Fruit fly (Drosophila melanogaster) whole organism, embryonic: Measurements from ENCODE around the gene elfless.

Source experiments
- Asciz ChIP-seq: fragments of 200-800 bp; sonication (Bioruptor generic); optimal IDR thresholded peaks from 2 replicates; lab custom pipeline; 2017; ENCODE audit warnings: missing biosample characterization, mild to moderate bottlenecking, missing genetic modification characterization, missing genetic modification reagents
- Atf3 ChIP-seq: fragments of 200-800 bp; sonication (Bioruptor generic); optimal IDR thresholded peaks from 3 replicates; lab custom pipeline; 2016; ENCODE audit warnings: missing biosample characterization, missing genetic modification characterization
- CG1024 ChIP-seq: fragments of 200-800 bp; sonication (Bioruptor generic); IDR thresholded peaks from 2 replicates; pipeline ENCODE4 v1.3.6; 2022; ENCODE audit warnings: missing biosample characterization, missing genetic modification characterization
- CG10431 ChIP-seq: fragments of 200-800 bp; sonication (Bioruptor generic); optimal IDR thresholded peaks from 3 replicates; lab custom pipeline; 2018; ENCODE audit warnings: missing biosample characterization, mild to moderate bottlenecking, missing genetic modification characterization
- CG12155 ChIP-seq: fragments of 200-800 bp; sonication (Bioruptor generic); optimal IDR thresholded peaks from 3 replicates; lab custom pipeline; 2016; ENCODE audit warnings: missing biosample characterization, missing genetic modification characterization
- CG12219 ChIP-seq: fragments of 200-800 bp; sonication (Bioruptor generic); optimal IDR thresholded peaks from 3 replicates; lab custom pipeline; 2018; ENCODE audit warnings: missing biosample characterization, mild to moderate bottlenecking, missing genetic modification characterization
- CG15514 ChIP-seq: fragments of 200-800 bp; sonication (Bioruptor generic); optimal IDR thresholded peaks from 3 replicates; lab custom pipeline; 2017; ENCODE audit warnings: missing biosample characterization, missing genetic modification characterization, mild to moderate bottlenecking, moderate library complexity, missing genetic modification reagents
- CG15601 ChIP-seq: fragments of 200-800 bp; sonication (Bioruptor generic); optimal IDR thresholded peaks from 3 replicates; lab custom pipeline; 2019; ENCODE audit warnings: missing biosample characterization, mild to moderate bottlenecking, missing genetic modification characterization, moderate library complexity
- CG1602 ChIP-seq: fragments of 200-800 bp; sonication (Bioruptor generic); optimal IDR thresholded peaks from 3 replicates; lab custom pipeline; 2016; ENCODE audit warnings: missing biosample characterization, missing genetic modification characterization
- CG16813 ChIP-seq: fragments of 200-800 bp; sonication (Bioruptor generic); IDR thresholded peaks from 3 replicates; pipeline ENCODE4 v1.3.6; 2022; ENCODE audit warnings: missing biosample characterization, missing genetic modification characterization; ENCODE audit not compliant: partially characterized antibody
- CG17612 ChIP-seq: fragments of 200-800 bp; sonication (Bioruptor generic); IDR thresholded peaks from 2 replicates; pipeline ENCODE4 v1.3.6; 2022; ENCODE audit warnings: missing biosample characterization, missing genetic modification characterization
- CG17912 ChIP-seq: fragments of 200-800 bp; sonication (Bioruptor generic); optimal IDR thresholded peaks from 2 replicates; lab custom pipeline; 2018; ENCODE audit warnings: missing biosample characterization, mild to moderate bottlenecking, missing genetic modification characterization
- CG18619 ChIP-seq: fragments of 200-800 bp; sonication (Bioruptor generic); optimal IDR thresholded peaks from 3 replicates; lab custom pipeline; 2017; ENCODE audit warnings: missing biosample characterization, mild to moderate bottlenecking, missing genetic modification characterization
- CG34224 ChIP-seq: fragments of 200-800 bp; sonication (Bioruptor generic); IDR thresholded peaks from 3 replicates; pipeline ENCODE4 v1.3.6; 2022; ENCODE audit warnings: missing biosample characterization, missing genetic modification characterization; ENCODE audit not compliant: partially characterized antibody
- CG3726 ChIP-seq: fragments of 200-800 bp; sonication (Bioruptor generic); IDR thresholded peaks from 3 replicates; pipeline ENCODE4, ENCODE4 v1.3.6; 2022; ENCODE audit warnings: missing biosample characterization, missing genetic modification characterization
- CG4360 ChIP-seq: fragments of 200-800 bp; sonication (Bioruptor generic); IDR thresholded peaks from 2 replicates; pipeline ENCODE4 v1.3.6; 2022; ENCODE audit warnings: missing biosample characterization, missing genetic modification characterization
- CG4730 ChIP-seq: fragments of 200-800 bp; sonication (Bioruptor generic); IDR thresholded peaks from 2 replicates; pipeline ENCODE4 v1.3.6; 2022; ENCODE audit warnings: missing biosample characterization, missing genetic modification characterization
- CG6272 ChIP-seq: fragments of 200-800 bp; sonication (Bioruptor generic); IDR thresholded peaks from 2 replicates; pipeline ENCODE4 v1.3.6; 2022; ENCODE audit warnings: missing biosample characterization, missing genetic modification characterization
- CG8924 ChIP-seq: fragments of 200-800 bp; optimal IDR thresholded peaks from 3 replicates; lab custom pipeline; 2019; ENCODE audit warnings: missing biosample characterization, mild to moderate bottlenecking, missing genetic modification characterization, moderate library complexity
- CHES-1-like ChIP-seq: fragments of 200-800 bp; sonication (Bioruptor generic); optimal IDR thresholded peaks from 2 replicates; lab custom pipeline; 2016; ENCODE audit warnings: missing biosample characterization, missing genetic modification characterization
- Dip3 ChIP-seq: fragments of 200-800 bp; sonication (Bioruptor generic); optimal IDR thresholded peaks from 3 replicates; lab custom pipeline; 2016; ENCODE audit warnings: missing biosample characterization, missing genetic modification characterization
- Dll ChIP-seq: fragments of 200-800 bp; sonication (Bioruptor generic); IDR thresholded peaks from 4 replicates; pipeline ENCODE4 v1.3.6; 2022; ENCODE audit warnings: missing biosample characterization, missing genetic modification characterization; ENCODE audit not compliant: partially characterized antibody
- Doc2 ChIP-seq: fragments of 200-800 bp; sonication (Bioruptor generic); IDR thresholded peaks from 2 replicates; pipeline ENCODE4 v1.3.6; 2022; ENCODE audit warnings: missing biosample characterization, missing genetic modification characterization
- E2f1 ChIP-seq: fragments of 200-800 bp; sonication (Bioruptor generic); IDR thresholded peaks from 2 replicates; pipeline ENCODE4 v1.3.6; 2022; ENCODE audit warnings: missing biosample characterization, missing genetic modification characterization
- E2f2 ChIP-seq: fragments of 200-800 bp; sonication (Bioruptor generic); IDR thresholded peaks from 2 replicates; pipeline ENCODE4 v1.3.6; 2022; ENCODE audit warnings: missing biosample characterization, missing genetic modification characterization
- Gug ChIP-seq: fragments of 200-800 bp; sonication (Bioruptor generic); IDR thresholded peaks from 4 replicates; pipeline ENCODE4 v1.3.6; 2022; ENCODE audit warnings: missing biosample characterization, missing genetic modification characterization
- H15 ChIP-seq: fragments of 200-800 bp; sonication (Bioruptor generic); IDR thresholded peaks from 3 replicates; pipeline ENCODE4 v1.3.6; 2022; ENCODE audit warnings: missing biosample characterization, missing genetic modification characterization
- HmgZ ChIP-seq: fragments of 200-800 bp; sonication (Bioruptor generic); optimal IDR thresholded peaks from 2 replicates; lab custom pipeline; 2018; ENCODE audit warnings: missing biosample characterization, mild to moderate bottlenecking, missing genetic modification characterization
- Hmr ChIP-seq: fragments of 200-800 bp; sonication (Bioruptor generic); optimal IDR thresholded peaks from 3 replicates; lab custom pipeline; 2017; ENCODE audit warnings: mild to moderate bottlenecking, missing biosample characterization, missing genetic modification reagents, missing genetic modification characterization
- Hmx ChIP-seq: fragments of 200-800 bp; sonication (Bioruptor generic); optimal IDR thresholded peaks from 2 replicates; lab custom pipeline; 2016; ENCODE audit warnings: missing biosample characterization, missing genetic modification characterization
- Hr3 ChIP-seq: fragments of 200-800 bp; sonication (Bioruptor generic); optimal IDR thresholded peaks from 3 replicates; lab custom pipeline; 2016; ENCODE audit warnings: missing biosample characterization, missing genetic modification characterization
- Lhr ChIP-seq: fragments of 200-800 bp; sonication (Bioruptor generic); optimal IDR thresholded peaks from 3 replicates; lab custom pipeline; 2017; ENCODE audit warnings: mild to moderate bottlenecking, missing biosample characterization, missing genetic modification reagents, missing genetic modification characterization
- PHDP ChIP-seq: fragments of 200-800 bp; sonication (Bioruptor generic); optimal IDR thresholded peaks from 3 replicates; lab custom pipeline; 2018; ENCODE audit warnings: missing biosample characterization, mild to moderate bottlenecking, missing genetic modification characterization, moderate library complexity
- Trl ChIP-seq, 3 experiments: fragments of >200 bp in 2 of 3; fragments of 200-800 bp in 1 of 3; sonication (Bioruptor generic) in 1 of 3; optimal IDR thresholded peaks; 2 replicates in 1 of 3; 3 replicates in 2 of 3; lab custom pipeline; 2016 to 2017; ENCODE audit warnings: missing biosample characterization in 1 of 3, missing genetic modification characterization in 1 of 3
- amos ChIP-seq: fragments of 200-800 bp; sonication (Bioruptor generic); IDR thresholded peaks from 2 replicates; pipeline ENCODE4 v1.3.6; 2022; ENCODE audit warnings: missing biosample characterization, missing genetic modification characterization; ENCODE audit not compliant: partially characterized antibody
- bab2 ChIP-seq: fragments of 200-800 bp; sonication (Bioruptor generic); optimal IDR thresholded peaks from 2 replicates; lab custom pipeline; 2016; ENCODE audit warnings: missing biosample characterization, missing genetic modification characterization
- btn ChIP-seq: fragments of 200-800 bp; sonication (Bioruptor generic); optimal IDR thresholded peaks from 2 replicates; lab custom pipeline; 2016; ENCODE audit warnings: missing biosample characterization, missing genetic modification characterization
- chif ChIP-seq, 2 experiments: fragments of 200-800 bp; sonication (Bioruptor generic); optimal IDR thresholded peaks; 3 replicates each; lab custom pipeline; 2016; ENCODE audit warnings: missing biosample characterization in 2 of 2, missing genetic modification characterization in 2 of 2
- chn ChIP-seq: fragments of 200-800 bp; sonication (Bioruptor generic); optimal IDR thresholded peaks from 2 replicates; lab custom pipeline; 2016; ENCODE audit warnings: missing biosample characterization, missing genetic modification characterization
- dpn ChIP-seq, 2 experiments: fragments of 200-800 bp; sonication (Bioruptor generic); optimal IDR thresholded peaks; 3 replicates each; lab custom pipeline; 2016; ENCODE audit warnings: missing biosample characterization in 2 of 2, missing genetic modification characterization in 2 of 2
- dysf ChIP-seq: fragments of 200-800 bp; sonication (Bioruptor generic); IDR thresholded peaks from 3 replicates; pipeline ENCODE4 v1.3.6; 2022; ENCODE audit warnings: missing biosample characterization, missing genetic modification characterization
- jing ChIP-seq: fragments of 200-800 bp; sonication (Bioruptor generic); optimal IDR thresholded peaks from 2 replicates; lab custom pipeline; 2018; ENCODE audit warnings: missing biosample characterization, mild to moderate bottlenecking, missing genetic modification characterization
- lmd ChIP-seq: fragments of 200-800 bp; sonication (Bioruptor generic); IDR thresholded peaks from 2 replicates; pipeline ENCODE4 v1.3.6; 2022; ENCODE audit warnings: missing biosample characterization, missing genetic modification characterization
- pan ChIP-seq, 4 experiments: fragments of >200 bp in 3 of 4; fragments of 200-800 bp in 1 of 4; sonication (Bioruptor generic) in 1 of 4; optimal IDR thresholded peaks in 3 of 4; IDR thresholded peaks in 1 of 4; 2 replicates each; pipeline versions ENCODE4 v1.3.6 to Lab custom; 2017 to 2022; ENCODE audit warnings: missing biosample characterization in 2 of 4, missing genetic modification characterization in 2 of 4, mixed read lengths in 1 of 4
- phol ChIP-seq: fragments of 200-800 bp; sonication (Bioruptor generic); optimal IDR thresholded peaks from 3 replicates; lab custom pipeline; 2018; ENCODE audit warnings: missing biosample characterization, mild to moderate bottlenecking, missing genetic modification characterization, moderate library complexity
- sna ChIP-seq: fragments of 200-800 bp; sonication (Bioruptor generic); IDR thresholded peaks from 2 replicates; pipeline ENCODE4 v1.3.6; 2022; ENCODE audit warnings: missing biosample characterization, missing genetic modification characterization; ENCODE audit not compliant: partially characterized antibody
- sob ChIP-seq: fragments of 200-800 bp; sonication (Bioruptor generic); IDR thresholded peaks from 2 replicates; pipeline ENCODE4 v1.3.6; 2022; ENCODE audit warnings: missing biosample characterization, missing genetic modification characterization
- tna ChIP-seq: fragments of 200-800 bp; sonication (Bioruptor generic); IDR thresholded peaks from 2 replicates; pipeline ENCODE4 v1.3.6; 2022; ENCODE audit warnings: missing biosample characterization, missing genetic modification characterization; ENCODE audit not compliant: partially characterized antibody

Gene elfless

DNA sequence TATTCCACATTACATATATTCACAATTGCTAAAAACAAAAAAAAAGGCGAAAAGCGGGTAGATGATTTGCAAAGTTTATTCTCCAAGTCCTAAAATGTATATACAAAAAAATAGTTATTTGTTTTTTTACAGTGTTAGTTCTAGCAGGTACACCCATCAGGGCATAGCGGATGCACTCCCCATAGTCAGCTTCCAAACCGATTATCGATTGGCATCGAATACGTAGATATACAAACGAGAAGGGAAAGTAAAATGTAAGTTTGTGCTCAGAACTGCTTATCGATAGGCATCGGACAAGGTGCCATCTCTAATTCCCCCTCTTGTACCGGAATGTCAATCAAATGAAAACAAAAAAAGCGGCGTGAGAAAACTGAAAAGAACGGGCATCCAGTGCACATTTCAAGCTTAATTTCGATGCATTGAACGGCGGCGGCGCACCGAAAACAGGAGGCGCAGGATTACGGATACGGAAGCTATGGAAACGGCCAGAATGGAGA lies 48.2 kb downstream of the elfless start, which contains the start of gene CG5674 (continued):
- TF ChIP-seq CG18619 (GFP tag; lab: Kevin White, UChicago), result peak; percentile 23
- TF ChIP-seq phol (tag; lab: Kevin White, UChicago), result peak; percentile 72
- TF ChIP-seq Atf3, result peak; percentile 35
- no peak for TF ChIP-seq CG8924
- peak; percentile 91 for TF ChIP-seq amos (GFP tag; lab: Robert Waterston, UW)
- TF ChIP-seq lmd (GFP tag; lab: Robert Waterston, UW), result peak; percentile 35; the same call in 1 of the 2 replicates
- peak; percentile 23 for TF ChIP-seq CG17912 (GFP tag; lab: Kevin White, UChicago)
- TF ChIP-seq Lhr (GFP tag; lab: Kevin White, UChicago), result peak; percentile 92
- TF ChIP-seq CG1024 (GFP tag; lab: Robert Waterston, UW), result 0 out of 2 replicates have a peak, but pooled peaks have one; percentile 18
- TF ChIP-seq sna, result peak; percentile 83
- TF ChIP-seq chif (GFP tag; optimal IDR thresholded peaks at IDR 0.05; lab: Kevin White, UChicago), result peak; percentile 47 to 64
- TF ChIP-seq CG15514 (GFP tag; lab: Kevin White, UChicago), result peak; percentile 58
- TF ChIP-seq dysf (GFP tag; lab: Robert Waterston, UW), result peak; percentile 51; the same call in 2 of the 3 replicates
- TF ChIP-seq dpn (GFP tag; optimal IDR thresholded peaks at IDR 0.05; lab: Kevin White, UChicago), result peak in 1 of 2 experiments; percentile 68
- TF ChIP-seq jing (GFP tag; lab: Kevin White, UChicago), result no peak
- no peak for TF ChIP-seq CG4360 (GFP tag; lab: Robert Waterston, UW)
- TF ChIP-seq btn, result peak; percentile 5
- peak; percentile 75 for TF ChIP-seq HmgZ
- TF ChIP-seq CG17612 (GFP tag; lab: Robert Waterston, UW), result no peak
- TF ChIP-seq Dip3 (GFP tag; lab: Kevin White, UChicago), result peak; percentile 20
- no peak for TF ChIP-seq CG15601 (tag; lab: Kevin White, UChicago)
- TF ChIP-seq Trl (optimal IDR thresholded peaks at IDR 0.05; lab: Kevin White, UChicago), result no peak
- TF ChIP-seq Trl (GFP tag; optimal IDR thresholded peaks at IDR 0.05; lab: Kevin White, UChicago), result peak; percentile 42
- TF ChIP-seq CG10431 (GFP tag; lab: Kevin White, UChicago), result no peak
- TF ChIP-seq Gug, result peak; percentile 44; the same call in 3 of the 4 replicates
- TF ChIP-seq CG3726, result peak; percentile 58; the same call in 1 of the 3 replicates
- peak; percentile 80 for TF ChIP-seq CHES-1-like (GFP tag; lab: Kevin White, UChicago)
- TF ChIP-seq chn (GFP tag; lab: Kevin White, UChicago), result peak; percentile 63
- peak; percentile 83 for TF ChIP-seq tna (GFP tag; lab: Robert Waterston, UW)
- TF ChIP-seq Hr3 (GFP tag; lab: Kevin White, UChicago), result peak; percentile 43
- TF ChIP-seq Hmx (GFP tag; lab: Kevin White, UChicago), result no peak
- TF ChIP-seq CG34224 (GFP tag; lab: Robert Waterston, UW), result peak; percentile 80
- TF ChIP-seq CG4730 (GFP tag; lab: Robert Waterston, UW), result peak; percentile 50
- TF ChIP-seq CG12219, result no peak
- TF ChIP-seq CG16813 (GFP tag; lab: Robert Waterston, UW), result peak; percentile 92
- no peak for TF ChIP-seq Doc2 (GFP tag; lab: Robert Waterston, UW)
- TF ChIP-seq CG1602 (GFP tag; lab: Kevin White, UChicago), result peak; percentile 52
- no peak for TF ChIP-seq pan (optimal IDR thresholded peaks at IDR 0.05; lab: Kevin White, UChicago)
- TF ChIP-seq pan (GFP tag; optimal IDR thresholded peaks at IDR 0.05 in 1 of 2, IDR thresholded peaks at IDR 0.05 in 1 of 2), result peak in 1 of 2 experiments; percentile 52
- 0 out of 2 replicates have a peak, but pooled peaks have one; percentile 37 for TF ChIP-seq E2f2 (GFP tag; lab: Robert Waterston, UW)
- 0 out of 2 replicates have a peak, but pooled peaks have one; percentile 12 for TF ChIP-seq CG6272 (GFP tag; lab: Robert Waterston, UW)
- peak; percentile 80 for TF ChIP-seq CG12155
- peak; percentile 53; the same call in 1 of the 3 replicates for TF ChIP-seq H15
- TF ChIP-seq PHDP (tag; lab: Kevin White, UChicago), result no peak
- peak; percentile 23 for TF ChIP-seq bab2 (GFP tag; lab: Kevin White, UChicago)
- TF ChIP-seq E2f1 (GFP tag; lab: Robert Waterston, UW), result peak; percentile 57; the same call in 1 of the 2 replicates
- peak; percentile 79 for TF ChIP-seq sob
- peak; percentile 71 for TF ChIP-seq Hmr (GFP tag; lab: Kevin White, UChicago)
- no peak for TF ChIP-seq Asciz (GFP tag; lab: Kevin White, UChicago)
- TF ChIP-seq Dll (GFP tag; lab: Robert Waterston, UW), result peak; percentile 84
